Worm (Caenorhabditis elegans): ENCODE results near the gene F16G10.10.

ce11 chrII:2420685-2421084 lies 29.9 kb upstream of the F16G10.10 start:
- TF ChIP-seq sptf-1 (tag; optimal IDR thresholded peaks at IDR 0.05) (no peak), lsy-2 (tag; optimal IDR thresholded peaks at IDR 0.05) (no peak), snpc-4 (tag; optimal IDR thresholded peaks at IDR 0.05) (no peak), bed-3 (GFP tag; optimal IDR thresholded peaks at IDR 0.05) (no peak), lin-13 (tag; optimal IDR thresholded peaks at IDR 0.05) (no peak), ztf-11 (tag; optimal IDR thresholded peaks at IDR 0.05) (no peak), pha-4 (tag; optimal IDR thresholded peaks at IDR 0.05) (no peak), unc-39 (tag; optimal IDR thresholded peaks at IDR 0.05) (no peak), nhr-237 (tag; optimal IDR thresholded peaks at IDR 0.05) (no peak)

Data from whole organism, mixed stage, embryonic.